Fruit fly (Drosophila melanogaster): ENCODE measurements around the gene CG4073.
A peak's percentile ranks its signal among the peaks of the same experiment; 100 is the strongest.

Gene CG4073

DNA sequence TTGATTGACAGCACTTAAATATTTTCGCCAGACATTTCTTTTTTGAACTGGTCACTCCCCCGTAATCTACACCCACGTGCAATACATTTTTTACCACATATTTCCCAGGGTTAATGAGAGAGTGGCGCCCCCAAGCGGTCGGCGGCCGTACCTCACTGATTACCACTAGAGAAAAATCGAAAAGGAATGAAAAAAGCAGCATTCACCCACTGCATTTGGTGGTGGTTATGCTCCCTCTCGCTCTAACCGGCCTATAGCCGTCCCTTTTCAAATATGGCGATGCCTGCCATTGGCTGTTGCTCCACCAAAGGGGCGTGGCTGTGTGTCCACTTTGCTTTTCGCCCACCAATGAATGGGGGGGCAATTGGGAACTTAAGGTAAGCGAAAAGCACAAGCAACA is 49.7 kb upstream of the CG4073 start (continued):
- TF ChIP-seq jigr1 (GFP tag; IDR thresholded peaks at IDR 0.05) (no peak), Blimp-1 (GFP tag; optimal IDR thresholded peaks at IDR 0.05) (peak; percentile 49), tin (GFP tag; optimal IDR thresholded peaks at IDR 0.05) (peak; percentile 32), sr (GFP tag; IDR thresholded peaks at IDR 0.05) (peak; percentile 90), CG10462 (GFP tag; optimal IDR thresholded peaks at IDR 0.05) (no peak), Dek (tag; optimal IDR thresholded peaks at IDR 0.05) (no peak), slp2 (GFP tag; optimal IDR thresholded peaks at IDR 0.05) (peak; percentile 14), CG12219 (GFP tag; optimal IDR thresholded peaks at IDR 0.05) (peak; percentile 69), Dbx (GFP tag; IDR thresholded peaks at IDR 0.05) (no peak), CG31365 (tag; optimal IDR thresholded peaks at IDR 0.05) (no peak), Hmr (GFP tag; optimal IDR thresholded peaks at IDR 0.05) (peak; percentile 54), B-H2 (GFP tag; optimal IDR thresholded peaks at IDR 0.05) (no peak), ci (GFP tag; IDR thresholded peaks at IDR 0.05) (peak; percentile 90), fd96Cb (tag; optimal IDR thresholded peaks at IDR 0.05) (peak; percentile 4), Dip2 (GFP tag; IDR thresholded peaks at IDR 0.05) (no peak), Atf3 (GFP tag; optimal IDR thresholded peaks at IDR 0.05) (peak; percentile 46), ab (GFP tag; optimal IDR thresholded peaks at IDR 0.05) (no peak), knrl (GFP tag; IDR thresholded peaks at IDR 0.05; ENCODE audit: partially characterized antibody) (no peak), CG11085 (GFP tag; IDR thresholded peaks at IDR 0.05) (no peak), Sry-δ (GFP tag; optimal IDR thresholded peaks at IDR 0.05) (peak; percentile 1), CG8944 (GFP tag; optimal IDR thresholded peaks at IDR 0.05) (no peak), wor (GFP tag; IDR thresholded peaks at IDR 0.05) (no peak), PHDP (tag; optimal IDR thresholded peaks at IDR 0.05) (peak; percentile 48), CG17912 (GFP tag; optimal IDR thresholded peaks at IDR 0.05) (peak; percentile 50), cad (GFP tag; optimal IDR thresholded peaks at IDR 0.05) (no peak), Ssrp (tag; optimal IDR thresholded peaks at IDR 0.05) (no peak), NK7.1 (GFP tag; optimal IDR thresholded peaks at IDR 0.05) (peak; percentile 23), chm (GFP tag; IDR thresholded peaks at IDR 0.05) (peak; percentile 85), Taf1 (GFP tag; IDR thresholded peaks at IDR 0.05) (no peak), cato (GFP tag; optimal IDR thresholded peaks at IDR 0.05; ENCODE audit: borderline replicate concordance) (no peak), Dip3 (GFP tag; optimal IDR thresholded peaks at IDR 0.05) (no peak), CG7928 (GFP tag; optimal IDR thresholded peaks at IDR 0.05) (no peak), GATAe (GFP tag; conservative IDR thresholded peaks at IDR 0.05) (no peak), mirr (GFP tag; optimal IDR thresholded peaks at IDR 0.05) (peak; percentile 64), CG7745 (tag; optimal IDR thresholded peaks at IDR 0.05) (no peak), Asciz (GFP tag; optimal IDR thresholded peaks at IDR 0.05) (peak; percentile 47), CG4707 (GFP tag; optimal IDR thresholded peaks at IDR 0.05) (peak; percentile 80), CG10366 (GFP tag; IDR thresholded peaks at IDR 0.05) (peak; percentile 32; the same call in 1 of the 2 replicates), CG12071 (GFP tag; optimal IDR thresholded peaks at IDR 0.05) (peak; percentile 82), az2 (GFP tag; optimal IDR thresholded peaks at IDR 0.05) (peak; percentile 53), CG15269 (tag; optimal IDR thresholded peaks at IDR 0.05) (peak; percentile 44), sna (GFP tag; IDR thresholded peaks at IDR 0.05; ENCODE audit: partially characterized antibody) (0 out of 2 replicates have a peak, but pooled peaks have one; percentile 39), Hsf (GFP tag; optimal IDR thresholded peaks at IDR 0.05) (peak; percentile 23), Atf6 (GFP tag; IDR thresholded peaks at IDR 0.05) (0 out of 2 replicates have a peak, but pooled peaks have one; percentile 22), CG32532 (GFP tag; IDR thresholded peaks at IDR 0.05) (peak; percentile 53; the same call in 1 of the 2 replicates), crp (GFP tag; optimal IDR thresholded peaks at IDR 0.05) (peak in 1 of 2 experiments; percentile 0), CG34376 (GFP tag; optimal IDR thresholded peaks at IDR 0.05) (peak; percentile 41), Kr (GFP tag; optimal IDR thresholded peaks at IDR 0.05) (no peak), pum (GFP tag; optimal IDR thresholded peaks at IDR 0.05) (peak; percentile 20), CG4282 (GFP tag; optimal IDR thresholded peaks at IDR 0.05) (no peak), da (GFP tag; optimal IDR thresholded peaks at IDR 0.05) (no peak)
